Worm (Caenorhabditis elegans) whole organism, L4/young adult: ENCODE measurements around the gene twk-8.

Experiments used
- W03F9.2 ChIP-seq: fragments of 150-350 bp; optimal IDR thresholded peaks from 2 replicates; lab custom pipeline; 2014; ENCODE audit warnings: missing biosample characterization, missing genetic modification characterization
- dao-5 ChIP-seq: sonication (generic microtip); optimal IDR thresholded peaks from 2 replicates; lab custom pipeline; 2016; ENCODE audit warnings: missing genotype, missing genetic modification characterization, moderate library complexity, missing compliant biosample characterization
- him-1 ChIP-seq: sonication (generic microtip); optimal IDR thresholded peaks from 2 replicates; lab custom pipeline; 2016; ENCODE audit warnings: missing genotype, missing genetic modification reagents, missing genetic modification characterization, missing compliant biosample characterization

ce11 chrIV:9096160-9096879 lies 14.2 kb downstream of the twk-8 start, which contains the start of the genes znf-706 and cpna-3:
- TF ChIP-seq dao-5 (tag; lab: Kevin White, UChicago) (no peak), him-1 (tag; lab: Kevin White, UChicago) (no peak), W03F9.2 (tag; lab: Kevin White, UChicago) (peak; percentile 52)
